Worm (Caenorhabditis elegans) whole organism, midembryonic: ENCODE results near the gene C17F4.7.

Source experiments
- flt-1 ChIP-seq: fragments of 200-800 bp; sonication (Bioruptor generic); IDR thresholded peaks from 2 replicates; pipeline ENCODE4 v1.3.6; 2022; ENCODE audit warnings: missing genetic modification characterization, missing compliant biosample characterization
- klf-2 ChIP-seq: fragments of 200-800 bp; sonication (Bioruptor generic); conservative IDR thresholded peaks from 2 replicates; pipeline ENCODE4 v1.3.6; 2022; ENCODE audit warnings: missing genetic modification reagents, missing genetic modification characterization, missing compliant biosample characterization
- ref-1 ChIP-seq: fragments of 200-800 bp; sonication (Bioruptor generic); conservative IDR thresholded peaks from 2 replicates; pipeline ENCODE4 v1.3.6; 2022; ENCODE audit warnings: missing genetic modification reagents, missing genetic modification characterization, missing compliant biosample characterization
- tab-1 ChIP-seq: fragments of 200-800 bp; sonication (Bioruptor generic); IDR thresholded peaks from 2 replicates; pipeline ENCODE4 v1.3.6; 2022; ENCODE audit warnings: missing genetic modification characterization, missing compliant biosample characterization

DNA sequence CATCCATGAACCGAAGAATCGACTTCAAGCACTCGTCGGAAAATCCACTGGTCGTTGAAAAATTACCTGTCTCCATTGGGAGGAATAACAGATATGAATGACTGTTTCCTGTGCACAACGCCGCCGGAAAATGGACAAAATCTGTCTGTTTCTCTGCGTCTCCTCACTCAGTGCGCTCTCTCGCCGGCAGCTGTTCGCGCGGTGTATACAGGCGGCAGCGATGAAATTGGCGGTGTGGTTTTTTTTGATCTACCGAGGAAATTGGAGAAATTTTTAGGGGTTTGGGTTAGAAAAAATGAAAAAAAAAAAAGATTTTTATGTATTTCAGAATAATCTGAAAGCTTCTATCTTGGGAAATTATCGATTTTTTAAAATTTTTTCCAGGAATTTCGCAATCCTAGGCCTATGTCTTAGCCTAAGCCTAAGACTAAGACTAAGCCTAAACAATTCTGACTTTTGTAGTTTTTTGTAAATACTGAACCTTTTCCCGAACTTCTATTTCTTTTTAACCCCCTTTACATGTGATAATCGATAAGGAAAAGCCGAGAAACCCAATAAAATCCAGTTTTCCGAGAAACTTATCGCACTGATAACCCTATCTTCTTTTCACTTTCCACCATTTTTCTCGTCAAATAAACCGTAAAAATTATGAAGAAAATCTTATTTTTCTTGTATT is 2.4 kb upstream of the C17F4.7 start, which contains the start of the genes fbxc-50 and C17F4.2:
- TF ChIP-seq tab-1 (no peak), flt-1 (GFP tag; lab: Robert Waterston, UW) (no peak), klf-2 (GFP tag; lab: Robert Waterston, UW) (no peak), ref-1 (GFP tag; lab: Robert Waterston, UW) (no peak)
